Worm (Caenorhabditis elegans): ENCODE results near the gene lbp-8.

DNA sequence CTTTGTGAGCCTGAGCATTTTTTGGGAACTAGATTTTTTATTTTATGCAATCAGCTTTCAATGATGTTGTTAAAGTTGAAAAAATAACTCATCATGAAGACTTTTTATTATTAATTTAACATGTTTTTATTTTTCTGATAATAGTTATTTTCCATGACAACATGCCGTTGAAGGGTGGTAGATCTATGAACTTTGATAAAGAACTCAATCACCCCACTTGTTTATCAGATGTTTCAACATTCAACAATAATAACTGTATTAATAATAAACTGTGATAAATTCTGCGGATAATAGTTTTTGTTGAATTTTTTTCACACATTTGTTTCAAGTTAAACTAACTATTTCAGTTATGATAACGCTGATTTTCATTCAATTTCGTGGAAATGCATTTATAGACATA lies 916 bp downstream of the lbp-8 start:
- TF ChIP-seq tab-1 (GFP tag; IDR thresholded peaks at IDR 0.05) (no peak), flt-1 (GFP tag; IDR thresholded peaks at IDR 0.05) (no peak), cog-1 (tag; optimal IDR thresholded peaks at IDR 0.05) (no peak), ztf-23 (GFP tag; IDR thresholded peaks at IDR 0.05) (no peak), T22C8.4 (GFP tag; IDR thresholded peaks at IDR 0.05) (no peak), ztf-29 (GFP tag; IDR thresholded peaks at IDR 0.05) (no peak), klf-2 (GFP tag; conservative IDR thresholded peaks at IDR 0.05) (no peak), med-1 (GFP tag; optimal IDR thresholded peaks at IDR 0.05; ENCODE audit: insufficient read depth) (no peak), ref-1 (GFP tag; conservative IDR thresholded peaks at IDR 0.05) (no peak)
